Worm (Caenorhabditis elegans) whole organism, L4/young adult: ENCODE results near the gene lgc-57.

Source experiments
- W03F9.2 ChIP-seq: fragments of 150-350 bp; optimal IDR thresholded peaks from 2 replicates; lab custom pipeline; 2014; ENCODE audit warnings: missing biosample characterization, missing genetic modification characterization
- him-1 ChIP-seq: sonication (generic microtip); optimal IDR thresholded peaks from 2 replicates; lab custom pipeline; 2016; ENCODE audit warnings: missing genotype, missing genetic modification reagents, missing genetic modification characterization, missing compliant biosample characterization

ce11 chrII:10659585-10659984 is 35.2 kb upstream of the lgc-57 start:
- no peak for TF ChIP-seq him-1 (tag; lab: Kevin White, UChicago)
- no peak for TF ChIP-seq W03F9.2 (tag; lab: Kevin White, UChicago)
